Worm (Caenorhabditis elegans): ENCODE results near the gene F20D6.10.

F20D6.10 gene

ce11 chrV:8228712-8229119 lies 33.0 kb upstream of the F20D6.10 start (continued):
- peak; percentile 65 to 88 for TF ChIP-seq daf-16 (GFP tag; optimal IDR thresholded peaks at IDR 0.05)
- TF ChIP-seq daf-16 (tag; optimal IDR thresholded peaks at IDR 0.05) = peak; percentile 86
- peak; percentile 25; the same call in 1 of the 2 replicates for TF ChIP-seq lin-29 (GFP tag; IDR thresholded peaks at IDR 0.05)
- TF ChIP-seq attf-4 (tag; optimal IDR thresholded peaks at IDR 0.05) = no peak
- TF ChIP-seq ZK337.2 (GFP tag; IDR thresholded peaks at IDR 0.05) = no peak
- peak; percentile 22 for TF ChIP-seq lir-3 (tag; optimal IDR thresholded peaks at IDR 0.05)
- peak; percentile 16 for TF ChIP-seq nhr-10 (tag; optimal IDR thresholded peaks at IDR 0.05)
- TF ChIP-seq dmd-9 (GFP tag; IDR thresholded peaks at IDR 0.05) = peak; percentile 74
- TF ChIP-seq nhr-77 (tag; optimal IDR thresholded peaks at IDR 0.05) = peak; percentile 54
- TF ChIP-seq ama-1 (optimal IDR thresholded peaks at IDR 0.05) = peak; percentile 94
- TF ChIP-seq ceh-82 (tag; optimal IDR thresholded peaks at IDR 0.05) = no peak
- no peak for TF ChIP-seq lin-15B (tag; optimal IDR thresholded peaks at IDR 0.05)
- peak; percentile 80 for TF ChIP-seq hlh-30 (tag; optimal IDR thresholded peaks at IDR 0.05; ENCODE audit: insufficient read depth)
- peak; percentile 49 for TF ChIP-seq nhr-11 (tag; optimal IDR thresholded peaks at IDR 0.05)
- peak in 1 of 2 experiments; percentile 77 for TF ChIP-seq lsy-2 (tag; optimal IDR thresholded peaks at IDR 0.05)
- TF ChIP-seq nhr-102 (tag; optimal IDR thresholded peaks at IDR 0.05) = peak; percentile 91
- no peak for TF ChIP-seq fos-1 (tag; optimal IDR thresholded peaks at IDR 0.05)
- peak; percentile 56 for TF ChIP-seq nhr-28 (tag; optimal IDR thresholded peaks at IDR 0.05)
- TF ChIP-seq zfp-3 (GFP tag; conservative IDR thresholded peaks at IDR 0.05) = no peak
- TF ChIP-seq hlh-11 (tag; optimal IDR thresholded peaks at IDR 0.05) = peak; percentile 83
- TF ChIP-seq T20F7.1 (GFP tag; optimal IDR thresholded peaks at IDR 0.05) = peak; percentile 82
- TF ChIP-seq ceh-28 (tag; optimal IDR thresholded peaks at IDR 0.05) = no peak
- no peak for TF ChIP-seq madf-5 (GFP tag; IDR thresholded peaks at IDR 0.05)
- no peak for TF ChIP-seq lim-7 (GFP tag; IDR thresholded peaks at IDR 0.05)
- TF ChIP-seq ceh-20 (GFP tag; IDR thresholded peaks at IDR 0.05) = no peak
- peak; percentile 83 for TF ChIP-seq F10B5.3 (tag; optimal IDR thresholded peaks at IDR 0.05)
- TF ChIP-seq mxl-2 (GFP tag; conservative IDR thresholded peaks at IDR 0.05) = no peak
- no peak for TF ChIP-seq fkh-10 (GFP tag; optimal IDR thresholded peaks at IDR 0.05)
- peak; percentile 71; the same call in 1 of the 2 replicates for TF ChIP-seq daf-19 (GFP tag; conservative IDR thresholded peaks at IDR 0.05)
- TF ChIP-seq madf-9 (GFP tag; conservative IDR thresholded peaks at IDR 0.05) = 0 out of 2 replicates have a peak, but pooled peaks have one; percentile 10
- TF ChIP-seq daf-8 (GFP tag; IDR thresholded peaks at IDR 0.05) = no peak
- peak; percentile 70; the same call in 1 of the 2 replicates for TF ChIP-seq arid-1 (GFP tag; conservative IDR thresholded peaks at IDR 0.05)
- TF ChIP-seq hmg-1.1 (GFP tag; IDR thresholded peaks at IDR 0.05) = peak; percentile 88
- no peak for TF ChIP-seq tag-97 (GFP tag; IDR thresholded peaks at IDR 0.05)
- TF ChIP-seq ctbp-1 (GFP tag; IDR thresholded peaks at IDR 0.05) = peak; percentile 66; the same call in 1 of the 2 replicates
- peak; percentile 92 for TF ChIP-seq duxl-1 (tag; optimal IDR thresholded peaks at IDR 0.05; ENCODE audit: poor library complexity)
- peak; percentile 73 for TF ChIP-seq php-3 (GFP tag; IDR thresholded peaks at IDR 0.05)
- TF ChIP-seq lin-13 (GFP tag; optimal IDR thresholded peaks at IDR 0.05) = peak; percentile 78
- TF ChIP-seq jun-1 (tag; optimal IDR thresholded peaks at IDR 0.05) = no peak
- TF ChIP-seq mes-2 (tag; optimal IDR thresholded peaks at IDR 0.05; ENCODE audit: poor library complexity, severe bottlenecking) = peak; percentile 90
- TF ChIP-seq egl-27 (tag; optimal IDR thresholded peaks at IDR 0.05) = no peak
- peak; percentile 44 for TF ChIP-seq zfp-2 (tag; optimal IDR thresholded peaks at IDR 0.05)
- no peak for TF ChIP-seq F44E2.7 (GFP tag; IDR thresholded peaks at IDR 0.05)
- no peak for TF ChIP-seq Y5F2A.4 (GFP tag; optimal IDR thresholded peaks at IDR 0.05)
- TF ChIP-seq dmd-6 (GFP tag; IDR thresholded peaks at IDR 0.05) = peak; percentile 74
- peak in 1 of 2 experiments; percentile 90 for TF ChIP-seq unc-62 (GFP tag; optimal IDR thresholded peaks at IDR 0.05 in 1 of 2)
- TF ChIP-seq unc-62 (tag; optimal IDR thresholded peaks at IDR 0.05) = no peak
- TF ChIP-seq nhr-41 (GFP tag; IDR thresholded peaks at IDR 0.05) = 0 out of 2 replicates have a peak, but pooled peaks have one; percentile 8
- no peak for TF ChIP-seq aha-1 (tag)
- peak; percentile 66 for TF ChIP-seq F37D6.2 (tag; optimal IDR thresholded peaks at IDR 0.05)
- no peak for TF ChIP-seq Y105C5A.15 (GFP tag; IDR thresholded peaks at IDR 0.05)
- TF ChIP-seq egl-43 (GFP tag; IDR thresholded peaks at IDR 0.05) = no peak

Measured in whole organism, L4 larva.